Fruit fly (Drosophila melanogaster) whole organism, embryonic: Measurements from ENCODE around the gene Polr3A.

Experiments
- Adf1 ChIP-seq: fragments of 200-800 bp; sonication (Bioruptor generic); IDR thresholded peaks from 2 replicates; pipeline ENCODE4 v1.3.6; 2022; ENCODE audit warnings: missing biosample characterization, missing genetic modification characterization
- CG10209 ChIP-seq: fragments of 200-800 bp; sonication (Bioruptor generic); optimal IDR thresholded peaks from 3 replicates; lab custom pipeline; 2017; ENCODE audit warnings: missing biosample characterization, mild to moderate bottlenecking, missing genetic modification characterization, missing genetic modification reagents
- CG11723 ChIP-seq: fragments of 200-800 bp; sonication (Bioruptor generic); optimal IDR thresholded peaks from 2 replicates; lab custom pipeline; 2017; ENCODE audit warnings: missing biosample characterization, mild to moderate bottlenecking, missing genetic modification characterization
- CG13287 ChIP-seq: fragments of 200-800 bp; sonication (Bioruptor generic); IDR thresholded peaks from 2 replicates; pipeline ENCODE4 v1.3.6; 2022; ENCODE audit warnings: missing biosample characterization, missing genetic modification characterization; ENCODE audit not compliant: partially characterized antibody
- CG13296 ChIP-seq: fragments of 200-800 bp; sonication (Bioruptor generic); optimal IDR thresholded peaks from 3 replicates; lab custom pipeline; 2018; ENCODE audit warnings: missing biosample characterization, mild to moderate bottlenecking, missing genetic modification characterization
- CG14014 ChIP-seq: fragments of 200-800 bp; sonication (Bioruptor generic); IDR thresholded peaks from 2 replicates; pipeline ENCODE4 v1.3.6; 2022; ENCODE audit warnings: missing biosample characterization, missing genetic modification characterization
- CG16813 ChIP-seq: fragments of 200-800 bp; sonication (Bioruptor generic); IDR thresholded peaks from 3 replicates; pipeline ENCODE4 v1.3.6; 2022; ENCODE audit warnings: missing biosample characterization, missing genetic modification characterization; ENCODE audit not compliant: partially characterized antibody
- CG18764 ChIP-seq: fragments of 200-800 bp; sonication (Bioruptor generic); optimal IDR thresholded peaks from 3 replicates; lab custom pipeline; 2016; ENCODE audit warnings: missing biosample characterization, missing genetic modification characterization
- CG2875 ChIP-seq: fragments of 200-800 bp; sonication (Bioruptor generic); optimal IDR thresholded peaks from 2 replicates; lab custom pipeline; 2017; ENCODE audit warnings: missing biosample characterization, mild to moderate bottlenecking, missing genetic modification characterization, missing genetic modification reagents
- CG31224 ChIP-seq: fragments of 200-800 bp; sonication (Bioruptor generic); IDR thresholded peaks from 2 replicates; pipeline ENCODE4 v1.3.6; 2022; ENCODE audit warnings: missing biosample characterization, missing genetic modification characterization
- CG4282 ChIP-seq: fragments of 200-800 bp; sonication (Bioruptor generic); optimal IDR thresholded peaks from 2 replicates; lab custom pipeline; 2016; ENCODE audit warnings: missing biosample characterization, missing genetic modification characterization
- CG4424 ChIP-seq: fragments of 200-800 bp; sonication (Bioruptor generic); optimal IDR thresholded peaks from 3 replicates; lab custom pipeline; 2016; ENCODE audit warnings: missing biosample characterization, missing genetic modification characterization
- CG6254 ChIP-seq: fragments of 200-800 bp; sonication (Bioruptor generic); optimal IDR thresholded peaks from 3 replicates; lab custom pipeline; 2017; ENCODE audit warnings: mild to moderate bottlenecking, missing biosample characterization, missing genetic modification reagents, missing genetic modification characterization
- CG7372 ChIP-seq: fragments of 200-800 bp; sonication (Bioruptor generic); IDR thresholded peaks from 2 replicates; pipeline ENCODE4 v1.3.6; 2022; ENCODE audit warnings: missing biosample characterization, missing genetic modification characterization
- CG8281 ChIP-seq: fragments of 200-800 bp; sonication (Bioruptor generic); optimal IDR thresholded peaks from 2 replicates; lab custom pipeline; 2018; ENCODE audit warnings: missing biosample characterization, mild to moderate bottlenecking, missing genetic modification characterization, moderate library complexity
- CG9727 ChIP-seq: fragments of 200-800 bp; sonication (Bioruptor generic); optimal IDR thresholded peaks from 3 replicates; lab custom pipeline; 2017; ENCODE audit warnings: missing biosample characterization, mild to moderate bottlenecking, missing genetic modification characterization
- CG9797 ChIP-seq: fragments of 200-800 bp; sonication (Bioruptor generic); optimal IDR thresholded peaks from 3 replicates; lab custom pipeline; 2018; ENCODE audit warnings: missing biosample characterization, mild to moderate bottlenecking, missing genetic modification characterization
- CG9876 ChIP-seq: fragments of 200-800 bp; sonication (Bioruptor generic); optimal IDR thresholded peaks from 2 replicates; lab custom pipeline; 2016; ENCODE audit warnings: missing biosample characterization, missing genetic modification characterization
- CkIIα-i1 ChIP-seq: fragments of 200-800 bp; sonication (Bioruptor generic); IDR thresholded peaks from 2 replicates; pipeline ENCODE4 v1.3.6; 2022; ENCODE audit warnings: missing biosample characterization, missing genetic modification characterization
- Drgx ChIP-seq: fragments of 200-800 bp; sonication (Bioruptor generic); IDR thresholded peaks from 2 replicates; pipeline ENCODE4 v1.3.6; 2022; ENCODE audit warnings: missing biosample characterization, missing genetic modification characterization
- Fer1 ChIP-seq: fragments of 200-800 bp; sonication (Bioruptor generic); optimal IDR thresholded peaks from 2 replicates; lab custom pipeline; 2017; ENCODE audit warnings: missing biosample characterization, mild to moderate bottlenecking, missing genetic modification characterization
- Gug ChIP-seq: fragments of 200-800 bp; sonication (Bioruptor generic); IDR thresholded peaks from 4 replicates; pipeline ENCODE4 v1.3.6; 2022; ENCODE audit warnings: missing biosample characterization, missing genetic modification characterization
- MESR4 ChIP-seq: fragments of 200-800 bp; sonication (Bioruptor generic); optimal IDR thresholded peaks from 2 replicates; lab custom pipeline; 2018; ENCODE audit warnings: missing biosample characterization, mild to moderate bottlenecking, missing genetic modification characterization, moderate library complexity
- Max ChIP-seq: fragments of 200-800 bp; sonication (Bioruptor generic); optimal IDR thresholded peaks from 2 replicates; lab custom pipeline; 2016; ENCODE audit warnings: missing biosample characterization, mild to moderate bottlenecking, missing genetic modification characterization
- Myb ChIP-seq: fragments of 200-800 bp; sonication (Bioruptor generic); optimal IDR thresholded peaks from 2 replicates; lab custom pipeline; 2016; ENCODE audit warnings: missing biosample characterization, missing genetic modification characterization
- Nf-YC ChIP-seq: fragments of 200-800 bp; optimal IDR thresholded peaks from 3 replicates; lab custom pipeline; 2019; ENCODE audit warnings: missing biosample characterization, mild to moderate bottlenecking, missing genetic modification characterization, moderate library complexity
- Oaz ChIP-seq: fragments of 200-800 bp; sonication (Bioruptor generic); IDR thresholded peaks from 2 replicates; pipeline ENCODE4 v1.3.6; 2022; ENCODE audit warnings: missing biosample characterization, missing genetic modification characterization
- Pdp1 ChIP-seq, 2 experiments: fragments of 200-800 bp; sonication (Bioruptor generic); optimal IDR thresholded peaks; 3 replicates each; lab custom pipeline; 2016; ENCODE audit warnings: missing biosample characterization in 2 of 2, missing genetic modification characterization in 2 of 2, mild to moderate bottlenecking in 1 of 2, moderate library complexity in 1 of 2
- Ptx1 ChIP-seq: fragments of 200-800 bp; sonication (Bioruptor generic); IDR thresholded peaks from 2 replicates; pipeline ENCODE4 v1.3.6; 2022; ENCODE audit warnings: missing biosample characterization, missing genetic modification characterization
- Rfx ChIP-seq: fragments of 200-800 bp; sonication (Bioruptor generic); IDR thresholded peaks from 2 replicates; pipeline ENCODE4 v1.3.6; 2022; ENCODE audit warnings: missing biosample characterization, missing genetic modification characterization
- Sox102F ChIP-seq: fragments of 200-800 bp; sonication (Bioruptor generic); optimal IDR thresholded peaks from 2 replicates; lab custom pipeline; 2018; ENCODE audit warnings: missing biosample characterization, mild to moderate bottlenecking, missing genetic modification characterization, moderate library complexity
- YL-1 ChIP-seq: fragments of 200-800 bp; sonication (Bioruptor generic); optimal IDR thresholded peaks from 3 replicates; lab custom pipeline; 2017; ENCODE audit warnings: missing biosample characterization, mild to moderate bottlenecking, missing genetic modification characterization
- btn ChIP-seq: fragments of 200-800 bp; sonication (Bioruptor generic); optimal IDR thresholded peaks from 2 replicates; lab custom pipeline; 2016; ENCODE audit warnings: missing biosample characterization, missing genetic modification characterization
- chm ChIP-seq: fragments of 200-800 bp; sonication (Bioruptor generic); IDR thresholded peaks from 2 replicates; pipeline ENCODE4 v1.3.6; 2022; ENCODE audit warnings: missing biosample characterization, missing genetic modification characterization
- danr ChIP-seq: fragments of 200-800 bp; sonication (Bioruptor generic); IDR thresholded peaks from 2 replicates; pipeline ENCODE4 v1.3.6; 2022; ENCODE audit warnings: missing biosample characterization, missing genetic modification characterization
- dmrt11E ChIP-seq: fragments of 200-800 bp; sonication (Bioruptor generic); optimal IDR thresholded peaks from 3 replicates; lab custom pipeline; 2018; ENCODE audit warnings: missing biosample characterization, mild to moderate bottlenecking, missing genetic modification characterization, moderate library complexity
- gce ChIP-seq: fragments of 200-800 bp; sonication (Bioruptor generic); IDR thresholded peaks from 3 replicates; pipeline ENCODE4 v1.3.6; 2022; ENCODE audit warnings: missing biosample characterization, missing genetic modification characterization
- gsb-n ChIP-seq: fragments of 200-800 bp; sonication (Bioruptor generic); optimal IDR thresholded peaks from 3 replicates; lab custom pipeline; 2018; ENCODE audit warnings: missing biosample characterization, mild to moderate bottlenecking, missing genetic modification characterization
- nmo ChIP-seq: fragments of 200-800 bp; sonication (Bioruptor generic); optimal IDR thresholded peaks from 2 replicates; lab custom pipeline; 2018; ENCODE audit warnings: missing biosample characterization, mild to moderate bottlenecking, missing genetic modification characterization, moderate library complexity
- pfk ChIP-seq: fragments of 200-800 bp; sonication (Bioruptor generic); optimal IDR thresholded peaks from 2 replicates; lab custom pipeline; 2018; ENCODE audit warnings: missing biosample characterization, mild to moderate bottlenecking, missing genetic modification characterization, moderate library complexity
- scrt ChIP-seq: fragments of 200-800 bp; sonication (Bioruptor generic); optimal IDR thresholded peaks from 2 replicates; lab custom pipeline; 2018; ENCODE audit warnings: missing biosample characterization, mild to moderate bottlenecking, missing genetic modification characterization, moderate library complexity
- shn ChIP-seq: fragments of 200-800 bp; sonication (Bioruptor generic); optimal IDR thresholded peaks from 3 replicates; lab custom pipeline; 2016; ENCODE audit warnings: missing biosample characterization, missing genetic modification characterization
- slbo ChIP-seq: fragments of 200-800 bp; sonication (Bioruptor generic); IDR thresholded peaks from 2 replicates; pipeline ENCODE4 v1.3.6; 2022; ENCODE audit warnings: missing biosample characterization, missing genetic modification characterization
- so ChIP-seq: fragments of 200-800 bp; sonication (Bioruptor generic); IDR thresholded peaks from 3 replicates; pipeline ENCODE4 v1.3.6; 2022; ENCODE audit warnings: missing biosample characterization, missing genetic modification characterization
- sqz ChIP-seq: fragments of 200-800 bp; sonication (Bioruptor generic); optimal IDR thresholded peaks from 3 replicates; lab custom pipeline; 2018; ENCODE audit warnings: missing biosample characterization, mild to moderate bottlenecking, missing genetic modification characterization
- tap ChIP-seq: fragments of 200-800 bp; optimal IDR thresholded peaks from 3 replicates; lab custom pipeline; 2019; ENCODE audit warnings: missing biosample characterization, mild to moderate bottlenecking, missing genetic modification characterization, moderate library complexity
- tgo ChIP-seq: fragments of 200-800 bp; sonication (Bioruptor generic); IDR thresholded peaks from 3 replicates; pipeline ENCODE4 v1.3.6; 2022; ENCODE audit warnings: missing biosample characterization, missing genetic modification characterization
- usp ChIP-seq: fragments of >200 bp; optimal IDR thresholded peaks from 2 replicates; lab custom pipeline; 2017; ENCODE audit warnings: missing biosample characterization, missing genetic modification characterization
- zfh2 ChIP-seq: fragments of 200-800 bp; sonication (Bioruptor generic); optimal IDR thresholded peaks from 2 replicates; lab custom pipeline; 2016; ENCODE audit warnings: missing biosample characterization, missing genetic modification characterization

The Polr3A gene

dm6 chrX:15788235-15789187, 25.8 kb downstream of the Polr3A start, which contains the start of gene Rhp (continued):
- TF ChIP-seq zfh2 (GFP tag; lab: Kevin White, UChicago) (no peak), Myb (GFP tag; lab: Kevin White, UChicago) (peak; percentile 19), tap (peak; percentile 69), danr (GFP tag; lab: Robert Waterston, UW) (no peak), gsb-n (tag; lab: Kevin White, UChicago) (peak; percentile 46), Pdp1 (GFP tag; optimal IDR thresholded peaks at IDR 0.05; lab: Kevin White, UChicago) (peak in 1 of 2 experiments; percentile 19), CG2875 (GFP tag; lab: Kevin White, UChicago) (peak; percentile 46), CG10209 (GFP tag; lab: Kevin White, UChicago) (peak; percentile 43), sqz (GFP tag; lab: Kevin White, UChicago) (peak; percentile 58), CG4424 (GFP tag; lab: Kevin White, UChicago) (peak; percentile 5), CG7372 (no peak), CG4282 (no peak), Oaz (no peak), CG6254 (GFP tag; lab: Kevin White, UChicago) (peak; percentile 6), CG8281 (tag; lab: Kevin White, UChicago) (peak; percentile 18), gce (GFP tag; lab: Robert Waterston, UW) (no peak), Sox102F (GFP tag; lab: Kevin White, UChicago) (peak; percentile 50), so (GFP tag; lab: Robert Waterston, UW) (peak; percentile 38; the same call in 2 of the 3 replicates), CG9797 (peak; percentile 61), Adf1 (GFP tag; lab: Robert Waterston, UW) (no peak), Max (GFP tag; lab: Kevin White, UChicago) (peak; percentile 18), CkIIα-i1 (GFP tag; lab: Robert Waterston, UW) (no peak), Ptx1 (no peak), shn (GFP tag; lab: Kevin White, UChicago) (no peak), Gug (GFP tag; lab: Robert Waterston, UW) (no peak), chm (no peak), CG14014 (GFP tag; lab: Robert Waterston, UW) (peak; percentile 63; the same call in 1 of the 2 replicates), nmo (GFP tag; lab: Kevin White, UChicago) (no peak), scrt (GFP tag; lab: Kevin White, UChicago) (peak; percentile 3), pfk (peak; percentile 23), CG9727 (GFP tag; lab: Kevin White, UChicago) (peak; percentile 36), Drgx (GFP tag; lab: Robert Waterston, UW) (peak; percentile 6; the same call in 1 of the 2 replicates), CG11723 (no peak), CG9876 (GFP tag; lab: Kevin White, UChicago) (no peak), Nf-YC (tag; lab: Kevin White, UChicago) (peak; percentile 45), Rfx (no peak), CG31224 (no peak), Fer1 (GFP tag; lab: Kevin White, UChicago) (peak; percentile 66), btn (GFP tag; lab: Kevin White, UChicago) (no peak), CG16813 (GFP tag; lab: Robert Waterston, UW) (peak; percentile 27; the same call in 1 of the 3 replicates), slbo (no peak), CG13296 (GFP tag; lab: Kevin White, UChicago) (peak; percentile 77), tgo (GFP tag; lab: Robert Waterston, UW) (no peak), CG13287 (GFP tag; lab: Robert Waterston, UW) (peak; percentile 25; the same call in 1 of the 2 replicates), dmrt11E (tag; lab: Kevin White, UChicago) (peak; percentile 57), MESR4 (GFP tag; lab: Kevin White, UChicago) (peak; percentile 18), usp (GFP tag; lab: Kevin White, UChicago) (no peak), CG18764 (GFP tag; lab: Kevin White, UChicago) (peak; percentile 17), YL-1 (peak; percentile 43)
